Fruit fly (Drosophila melanogaster): ENCODE results near the gene SNF4Agamma.

The SNF4Agamma gene

dm6 chr3R:21214693-21215145 is 74.2 kb downstream of the SNF4Agamma start, which contains the start of gene Ddrgk1:
Ddrgk1 (plus strand) TSS chr3R:21215079.
- TF ChIP-seq Lim3 (GFP tag; IDR thresholded peaks at IDR 0.05), result no peak
- peak; percentile 40 for TF ChIP-seq CG2712 (tag; optimal IDR thresholded peaks at IDR 0.05)
- no peak for TF ChIP-seq CG13296 (GFP tag; optimal IDR thresholded peaks at IDR 0.05)
- TF ChIP-seq dmrt99B (tag; optimal IDR thresholded peaks at IDR 0.05), result no peak
- peak; percentile 6 for TF ChIP-seq CG33557 (GFP tag; optimal IDR thresholded peaks at IDR 0.05)
- TF ChIP-seq Sin3A (optimal IDR thresholded peaks at IDR 0.05), result peak; percentile 14
- no peak for TF ChIP-seq eve (GFP tag; optimal IDR thresholded peaks at IDR 0.05)
- no peak for TF ChIP-seq CG15011 (GFP tag; optimal IDR thresholded peaks at IDR 0.05)
- peak in 1 of 3 experiments; percentile 3 for TF ChIP-seq lola (GFP tag; optimal IDR thresholded peaks at IDR 0.05)
- TF ChIP-seq Sox102F (GFP tag; optimal IDR thresholded peaks at IDR 0.05), result no peak
- TF ChIP-seq sna (GFP tag; IDR thresholded peaks at IDR 0.05; ENCODE audit: partially characterized antibody), result no peak
- TF ChIP-seq CG4424 (GFP tag; optimal IDR thresholded peaks at IDR 0.05), result peak; percentile 30
- no peak for TF ChIP-seq Fer2 (tag; optimal IDR thresholded peaks at IDR 0.05)
- no peak for TF ChIP-seq org-1 (GFP tag; optimal IDR thresholded peaks at IDR 0.05)
- no peak for TF ChIP-seq NC2α (GFP tag; optimal IDR thresholded peaks at IDR 0.05)
- TF ChIP-seq CG8290 (GFP tag; optimal IDR thresholded peaks at IDR 0.05), result peak; percentile 67
- TF ChIP-seq CG8290 (tag; optimal IDR thresholded peaks at IDR 0.05), result no peak
- TF ChIP-seq CG7928 (GFP tag; optimal IDR thresholded peaks at IDR 0.05), result no peak
- TF ChIP-seq HLHmδ (GFP tag; optimal IDR thresholded peaks at IDR 0.05), result no peak
- TF ChIP-seq Nf-YC (tag; optimal IDR thresholded peaks at IDR 0.05), result no peak
- peak; percentile 31 for TF ChIP-seq Xbp1 (GFP tag; optimal IDR thresholded peaks at IDR 0.05)
- TF ChIP-seq croc (GFP tag; conservative IDR thresholded peaks at IDR 0.05), result no peak
- no peak for TF ChIP-seq Neu2 (GFP tag; optimal IDR thresholded peaks at IDR 0.05; ENCODE audit: borderline replicate concordance)
- TF ChIP-seq CG10654 (GFP tag; optimal IDR thresholded peaks at IDR 0.05), result peak; percentile 8
- TF ChIP-seq Aef1 (GFP tag; IDR thresholded peaks at IDR 0.05), result 0 out of 3 replicates have a peak, but pooled peaks have one; percentile 22
- TF ChIP-seq Side (GFP tag; optimal IDR thresholded peaks at IDR 0.05), result peak; percentile 7
- peak; percentile 41 for TF ChIP-seq ind (GFP tag; optimal IDR thresholded peaks at IDR 0.05)
- peak; percentile 53 for TF ChIP-seq lilli (GFP tag; optimal IDR thresholded peaks at IDR 0.05)
- peak; percentile 13 for TF ChIP-seq CG1233 (GFP tag; optimal IDR thresholded peaks at IDR 0.05)
- TF ChIP-seq onecut (GFP tag; IDR thresholded peaks at IDR 0.05), result no peak
- TF ChIP-seq CG9876 (GFP tag; optimal IDR thresholded peaks at IDR 0.05), result no peak
- TF ChIP-seq vvl (GFP tag; IDR thresholded peaks at IDR 0.05), result 0 out of 2 replicates have a peak, but pooled peaks have one; percentile 10
- TF ChIP-seq CG15269 (tag; optimal IDR thresholded peaks at IDR 0.05), result no peak
- TF ChIP-seq maf-S (GFP tag; optimal IDR thresholded peaks at IDR 0.05), result peak; percentile 4
- peak; percentile 17 for TF ChIP-seq HLH54F (GFP tag; optimal IDR thresholded peaks at IDR 0.05)
- TF ChIP-seq tll (GFP tag; optimal IDR thresholded peaks at IDR 0.05), result peak; percentile 67 to 72
- TF ChIP-seq grau (tag; optimal IDR thresholded peaks at IDR 0.05), result peak; percentile 30
- no peak for TF ChIP-seq Kr (GFP tag; optimal IDR thresholded peaks at IDR 0.05)
- TF ChIP-seq CG3847 (GFP tag; IDR thresholded peaks at IDR 0.05), result no peak
- TF ChIP-seq z (GFP tag; IDR thresholded peaks at IDR 0.05), result no peak
- no peak for TF ChIP-seq unpg (GFP tag; optimal IDR thresholded peaks at IDR 0.05)
- peak; percentile 4 for TF ChIP-seq CG33213 (GFP tag; optimal IDR thresholded peaks at IDR 0.05)
- TF ChIP-seq dm (GFP tag; optimal IDR thresholded peaks at IDR 0.05), result no peak
- no peak for TF ChIP-seq CG14965 (GFP tag; optimal IDR thresholded peaks at IDR 0.05; ENCODE audit: borderline replicate concordance)
- no peak for TF ChIP-seq GATAe (GFP tag; conservative IDR thresholded peaks at IDR 0.05)
- TF ChIP-seq bcd (GFP tag; optimal IDR thresholded peaks at IDR 0.05), result no peak
- no peak for TF ChIP-seq insv (GFP tag; optimal IDR thresholded peaks at IDR 0.05)
- TF ChIP-seq Gug (GFP tag; IDR thresholded peaks at IDR 0.05), result no peak
- no peak for TF ChIP-seq D (optimal IDR thresholded peaks at IDR 0.05)
- no peak for TF ChIP-seq D (GFP tag; optimal IDR thresholded peaks at IDR 0.05)
- peak; percentile 31 for TF ChIP-seq HmgZ (tag; optimal IDR thresholded peaks at IDR 0.05)
- TF ChIP-seq sens-2 (GFP tag; IDR thresholded peaks at IDR 0.05), result no peak
